Worm (Caenorhabditis elegans): Measurements from ENCODE around the gene F54C9.9.

DNA sequence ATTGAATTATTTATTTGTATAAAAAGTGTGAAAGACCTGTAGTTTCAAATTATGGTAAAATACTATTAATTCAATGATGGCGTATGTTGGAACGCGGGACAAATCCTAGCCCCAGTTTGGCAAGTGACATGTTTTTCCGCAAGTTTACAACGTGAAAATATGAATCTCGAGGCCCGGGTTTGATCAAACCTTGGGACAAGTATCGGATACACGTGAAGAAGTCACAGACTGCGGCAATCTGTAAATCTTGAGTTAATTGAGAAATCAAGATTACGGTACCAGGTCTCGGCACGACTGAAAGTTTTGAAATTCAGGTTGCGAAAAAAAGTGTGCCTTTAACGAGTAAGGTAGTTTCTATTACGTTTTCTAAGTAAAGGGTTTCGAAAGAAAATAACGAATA lies 5.2 kb downstream of the F54C9.9 start:
- TF ChIP-seq attf-6 (GFP tag; IDR thresholded peaks at IDR 0.05) = no peak
- no peak for TF ChIP-seq sptf-2 (GFP tag; optimal IDR thresholded peaks at IDR 0.05)
- TF ChIP-seq egrh-3 (GFP tag; IDR thresholded peaks at IDR 0.05) = no peak
- no peak for TF ChIP-seq Y79H2A.3 (GFP tag; conservative IDR thresholded peaks at IDR 0.05)
- TF ChIP-seq chd-7 (tag; optimal IDR thresholded peaks at IDR 0.05) = no peak
- TF ChIP-seq egl-44 (GFP tag; IDR thresholded peaks at IDR 0.05) = no peak
- no peak for TF ChIP-seq snpc-3.4 (tag; optimal IDR thresholded peaks at IDR 0.05)
- no peak for TF ChIP-seq B0035.1 (tag; optimal IDR thresholded peaks at IDR 0.05)
- no peak for TF ChIP-seq repo-1 (tag; optimal IDR thresholded peaks at IDR 0.05)
- TF ChIP-seq ceh-40 (GFP tag; IDR thresholded peaks at IDR 0.05) = no peak
